Fruit fly (Drosophila melanogaster) whole organism, prepupa: ENCODE measurements around the gene msi.

ENCODE experiments used
- Blimp-1 ChIP-seq: fragments of 200-800 bp; sonication (Bioruptor generic); optimal IDR thresholded peaks from 3 replicates; lab custom pipeline; 2017; ENCODE audit warnings: missing biosample characterization, missing genetic modification characterization, mild to moderate bottlenecking, moderate library complexity, missing genetic modification reagents
- CG10631 ChIP-seq: fragments of 200-800 bp; sonication (Bioruptor generic); optimal IDR thresholded peaks from 2 replicates; lab custom pipeline; 2016; ENCODE audit warnings: missing biosample characterization, missing genetic modification characterization
- CG10669 ChIP-seq: fragments of 200-800 bp; sonication (Bioruptor generic); optimal IDR thresholded peaks from 3 replicates; lab custom pipeline; 2018; ENCODE audit warnings: missing biosample characterization, mild to moderate bottlenecking, missing genetic modification characterization, moderate library complexity
- CG11294 ChIP-seq: fragments of 200-800 bp; sonication (Bioruptor generic); IDR thresholded peaks from 2 replicates; pipeline ENCODE4 v1.3.6; 2022; ENCODE audit warnings: missing biosample characterization, missing genetic modification characterization
- CG11762 ChIP-seq: fragments of 200-800 bp; sonication (Bioruptor generic); optimal IDR thresholded peaks from 3 replicates; lab custom pipeline; 2016; ENCODE audit warnings: missing biosample characterization, missing genetic modification characterization; ENCODE audit not compliant: insufficient read depth
- CG11902 ChIP-seq: fragments of 200-800 bp; sonication (Bioruptor generic); optimal IDR thresholded peaks from 3 replicates; lab custom pipeline; 2016; ENCODE audit warnings: missing biosample characterization, missing genetic modification characterization
- CG15336 ChIP-seq: fragments of 200-800 bp; sonication (Bioruptor generic); IDR thresholded peaks from 2 replicates; pipeline ENCODE4 v1.3.6; 2022; ENCODE audit warnings: missing biosample characterization, missing genetic modification characterization
- CG1621 ChIP-seq: fragments of 200-800 bp; sonication (Bioruptor generic); optimal IDR thresholded peaks from 3 replicates; lab custom pipeline; 2018; ENCODE audit warnings: missing biosample characterization, mild to moderate bottlenecking, missing genetic modification characterization
- CG3032 ChIP-seq: fragments of 200-800 bp; optimal IDR thresholded peaks from 2 replicates; lab custom pipeline; 2019; ENCODE audit warnings: missing biosample characterization, mild to moderate bottlenecking, missing genetic modification characterization, moderate library complexity
- CG31627 ChIP-seq: fragments of 200-800 bp; sonication (Bioruptor generic); optimal IDR thresholded peaks from 3 replicates; lab custom pipeline; 2016; ENCODE audit warnings: missing biosample characterization, missing genetic modification characterization
- CG32006 ChIP-seq: fragments of 200-800 bp; sonication (Bioruptor generic); optimal IDR thresholded peaks from 3 replicates; lab custom pipeline; 2017; ENCODE audit warnings: missing biosample characterization, mild to moderate bottlenecking, missing genetic modification characterization
- CG34406 ChIP-seq: fragments of 200-800 bp; sonication (Bioruptor generic); optimal IDR thresholded peaks from 3 replicates; lab custom pipeline; 2016; ENCODE audit warnings: missing biosample characterization, missing genetic modification characterization
- CG4318 ChIP-seq: fragments of 200-800 bp; sonication (Bioruptor generic); optimal IDR thresholded peaks from 3 replicates; lab custom pipeline; 2017; ENCODE audit warnings: missing biosample characterization, mild to moderate bottlenecking, missing genetic modification characterization
- CG6163 ChIP-seq: fragments of 200-800 bp; sonication (Bioruptor generic); IDR thresholded peaks from 3 replicates; pipeline ENCODE4 v1.3.6; 2022; ENCODE audit warnings: missing biosample characterization, missing genetic modification characterization
- CG6276 ChIP-seq: fragments of 200-800 bp; sonication (Bioruptor generic); optimal IDR thresholded peaks from 2 replicates; lab custom pipeline; 2017; ENCODE audit warnings: missing biosample characterization, mild to moderate bottlenecking, missing genetic modification characterization
- CG6792 ChIP-seq: fragments of 200-800 bp; sonication (Bioruptor generic); optimal IDR thresholded peaks from 3 replicates; lab custom pipeline; 2016; ENCODE audit warnings: missing biosample characterization, missing genetic modification characterization
- CG6808 ChIP-seq: fragments of 200-800 bp; sonication (Bioruptor generic); optimal IDR thresholded peaks from 3 replicates; lab custom pipeline; 2017; ENCODE audit warnings: missing biosample characterization, missing genetic modification characterization, mild to moderate bottlenecking, moderate library complexity, missing genetic modification reagents
- CG6854 ChIP-seq: fragments of 200-800 bp; sonication (Bioruptor generic); optimal IDR thresholded peaks from 2 replicates; lab custom pipeline; 2017; ENCODE audit warnings: missing biosample characterization, mild to moderate bottlenecking, missing genetic modification characterization
- CG7368 ChIP-seq: fragments of 200-800 bp; sonication (Bioruptor generic); optimal IDR thresholded peaks from 3 replicates; lab custom pipeline; 2016; ENCODE audit warnings: missing biosample characterization, missing genetic modification characterization
- CG8319 ChIP-seq: fragments of 200-800 bp; sonication (Bioruptor generic); optimal IDR thresholded peaks from 3 replicates; lab custom pipeline; 2016; ENCODE audit warnings: missing biosample characterization, missing genetic modification characterization
- CG8632 ChIP-seq: fragments of 200-800 bp; sonication (Bioruptor generic); optimal IDR thresholded peaks from 3 replicates; lab custom pipeline; 2016; ENCODE audit warnings: missing biosample characterization, missing genetic modification characterization
- Eip75B ChIP-seq: fragments of 200-800 bp; sonication (Bioruptor generic); optimal IDR thresholded peaks from 3 replicates; lab custom pipeline; 2016; ENCODE audit warnings: missing biosample characterization, missing genetic modification characterization
- Eip93F ChIP-seq: fragments of 200-800 bp; sonication (Bioruptor generic); optimal IDR thresholded peaks from 2 replicates; lab custom pipeline; 2016; ENCODE audit warnings: missing biosample characterization, mild to moderate bottlenecking, missing genetic modification characterization
- Ets21C ChIP-seq: fragments of 200-800 bp; sonication (Bioruptor generic); optimal IDR thresholded peaks from 3 replicates; lab custom pipeline; 2016; ENCODE audit warnings: missing biosample characterization, missing genetic modification characterization
- Ets96B ChIP-seq: fragments of 200-800 bp; optimal IDR thresholded peaks from 2 replicates; lab custom pipeline; 2019; ENCODE audit warnings: missing biosample characterization, mild to moderate bottlenecking, missing genetic modification characterization, moderate library complexity
- Hr39 ChIP-seq: fragments of 200-800 bp; sonication (Bioruptor generic); optimal IDR thresholded peaks from 2 replicates; lab custom pipeline; 2016; ENCODE audit warnings: missing biosample characterization, missing genetic modification characterization
- Hr4 ChIP-seq: fragments of 200-800 bp; sonication (Bioruptor generic); optimal IDR thresholded peaks from 3 replicates; lab custom pipeline; 2016; ENCODE audit warnings: missing biosample characterization, missing genetic modification characterization
- Lpt ChIP-seq: fragments of 200-800 bp; sonication (Bioruptor generic); optimal IDR thresholded peaks from 3 replicates; lab custom pipeline; 2016; ENCODE audit warnings: missing biosample characterization, missing genetic modification characterization
- Met ChIP-seq: fragments of 200-800 bp; sonication (Bioruptor generic); optimal IDR thresholded peaks from 3 replicates; lab custom pipeline; 2016; ENCODE audit warnings: missing biosample characterization, missing genetic modification characterization
- OdsH ChIP-seq: fragments of 200-800 bp; sonication (Bioruptor generic); optimal IDR thresholded peaks from 3 replicates; lab custom pipeline; 2016; ENCODE audit warnings: missing biosample characterization, missing genetic modification characterization
- Smox ChIP-seq: fragments of 200-800 bp; sonication (Bioruptor generic); optimal IDR thresholded peaks from 3 replicates; lab custom pipeline; 2016; ENCODE audit warnings: missing biosample characterization, missing genetic modification characterization
- Sox102F ChIP-seq: fragments of 200-800 bp; sonication (Bioruptor generic); optimal IDR thresholded peaks from 2 replicates; lab custom pipeline; 2016; ENCODE audit warnings: missing biosample characterization, mild to moderate bottlenecking, missing genetic modification characterization
- Sox14 ChIP-seq: fragments of 200-800 bp; sonication (Bioruptor generic); optimal IDR thresholded peaks from 3 replicates; lab custom pipeline; 2016; ENCODE audit warnings: missing biosample characterization, missing genetic modification characterization
- Sox15 ChIP-seq: fragments of 200-800 bp; sonication (Bioruptor generic); optimal IDR thresholded peaks from 3 replicates; lab custom pipeline; 2016; ENCODE audit warnings: missing biosample characterization, missing genetic modification characterization
- achi ChIP-seq: fragments of 200-800 bp; sonication (Bioruptor generic); optimal IDR thresholded peaks from 3 replicates; lab custom pipeline; 2016; ENCODE audit warnings: missing biosample characterization, missing genetic modification characterization
- cyc ChIP-seq: fragments of 200-800 bp; sonication (Bioruptor generic); optimal IDR thresholded peaks from 3 replicates; lab custom pipeline; 2016; ENCODE audit warnings: missing biosample characterization, missing genetic modification characterization
- dac ChIP-seq: fragments of 200-800 bp; sonication (Bioruptor generic); optimal IDR thresholded peaks from 2 replicates; lab custom pipeline; 2017; ENCODE audit warnings: missing biosample characterization, mild to moderate bottlenecking, missing genetic modification characterization
- dsx ChIP-seq: fragments of 200-800 bp; optimal IDR thresholded peaks from 3 replicates; lab custom pipeline; 2019; ENCODE audit warnings: missing biosample characterization, mild to moderate bottlenecking, missing genetic modification characterization, moderate library complexity; ENCODE audit not compliant: poor library complexity, severe bottlenecking
- eg ChIP-seq: fragments of 200-800 bp; sonication (Bioruptor generic); IDR thresholded peaks from 3 replicates; pipeline ENCODE4 v1.3.6; 2022; ENCODE audit warnings: missing biosample characterization, missing genetic modification characterization
- esn ChIP-seq: fragments of 200-800 bp; sonication (Bioruptor generic); optimal IDR thresholded peaks from 2 replicates; lab custom pipeline; 2016; ENCODE audit warnings: missing biosample characterization, mild to moderate bottlenecking, missing genetic modification characterization, moderate library complexity
- fd59A ChIP-seq: fragments of 200-800 bp; sonication (Bioruptor generic); optimal IDR thresholded peaks from 2 replicates; lab custom pipeline; 2017; ENCODE audit warnings: missing biosample characterization, mild to moderate bottlenecking, missing genetic modification characterization, missing genetic modification reagents
- fd85E ChIP-seq: fragments of 200-800 bp; sonication (Bioruptor generic); optimal IDR thresholded peaks from 3 replicates; lab custom pipeline; 2016; ENCODE audit warnings: missing biosample characterization, missing genetic modification characterization
- fkh ChIP-seq: fragments of 200-800 bp; sonication (Bioruptor generic); optimal IDR thresholded peaks from 3 replicates; lab custom pipeline; 2017; ENCODE audit warnings: missing biosample characterization, mild to moderate bottlenecking, missing genetic modification characterization, moderate library complexity
- net ChIP-seq: fragments of 200-800 bp; sonication (Bioruptor generic); optimal IDR thresholded peaks from 3 replicates; lab custom pipeline; 2016; ENCODE audit warnings: missing biosample characterization, missing genetic modification characterization
- pdm3 ChIP-seq: fragments of 200-800 bp; sonication (Bioruptor generic); optimal IDR thresholded peaks from 3 replicates; lab custom pipeline; 2016; ENCODE audit warnings: missing biosample characterization, missing genetic modification characterization
- salr ChIP-seq, 2 experiments: fragments of 200-800 bp; sonication (Bioruptor generic); optimal IDR thresholded peaks; 3 replicates each; lab custom pipeline; 2016 to 2018; ENCODE audit warnings: missing biosample characterization in 2 of 2, missing genetic modification characterization in 2 of 2, mild to moderate bottlenecking in 1 of 2
- spab ChIP-seq: fragments of 200-800 bp; sonication (Bioruptor generic); optimal IDR thresholded peaks from 2 replicates; lab custom pipeline; 2017; ENCODE audit warnings: missing biosample characterization, mild to moderate bottlenecking, missing genetic modification characterization, missing genetic modification reagents
- ss ChIP-seq, 2 experiments: fragments of 200-800 bp; sonication (Bioruptor generic); optimal IDR thresholded peaks; 2 replicates in 1 of 2; 3 replicates in 1 of 2; lab custom pipeline; 2017 to 2018; ENCODE audit warnings: mild to moderate bottlenecking in 2 of 2, missing biosample characterization in 2 of 2, missing genetic modification characterization in 2 of 2, moderate library complexity in 1 of 2
- svp ChIP-seq: fragments of 200-800 bp; sonication (Bioruptor generic); peaks from one replicate; lab custom pipeline; 2016; ENCODE audit warnings: missing biosample characterization, missing genetic modification characterization

Gene msi

dm6 chr3R:25550428-25550827 is 34.5 kb downstream of the msi start:
- TF ChIP-seq salr (GFP tag; optimal IDR thresholded peaks at IDR 0.05; lab: Kevin White, UChicago) = no peak
- TF ChIP-seq dsx (GFP tag; lab: Kevin White, UChicago) = no peak
- TF ChIP-seq fd59A = no peak
- TF ChIP-seq pdm3 (GFP tag; lab: Kevin White, UChicago) = no peak
- TF ChIP-seq cyc = no peak
- no peak for TF ChIP-seq CG11762
- TF ChIP-seq CG11294 = no peak
- no peak for TF ChIP-seq CG32006 (GFP tag; lab: Kevin White, UChicago)
- no peak for TF ChIP-seq achi
- TF ChIP-seq CG10631 (GFP tag; lab: Kevin White, UChicago) = no peak
- TF ChIP-seq CG34406 (GFP tag; lab: Kevin White, UChicago) = no peak
- TF ChIP-seq Eip93F = no peak

- no peak for TF ChIP-seq achi
- TF ChIP-seq salr (GFP tag; optimal IDR thresholded peaks at IDR 0.05; lab: Kevin White, UChicago) = peak in 1 of 2 experiments; percentile 4
- no peak for TF ChIP-seq CG6854 (GFP tag; lab: Kevin White, UChicago)
- no peak for TF ChIP-seq CG1621 (tag; lab: Kevin White, UChicago)
- no peak for TF ChIP-seq fkh (GFP tag; lab: Kevin White, UChicago)
- no peak for TF ChIP-seq CG11902 (GFP tag; lab: Kevin White, UChicago)
- no peak for TF ChIP-seq cyc
- TF ChIP-seq net (GFP tag; lab: Kevin White, UChicago) = no peak
- peak; percentile 13 for TF ChIP-seq Sox102F (GFP tag; lab: Kevin White, UChicago)
- no peak for TF ChIP-seq Blimp-1 (GFP tag; lab: Kevin White, UChicago)
- TF ChIP-seq Lpt = no peak
- TF ChIP-seq Hr4 (GFP tag; lab: Kevin White, UChicago) = peak; percentile 38
- peak; percentile 28; the same call in 1 of the 2 replicates for TF ChIP-seq CG15336 (GFP tag; lab: Robert Waterston, UW)
- TF ChIP-seq CG6792 (GFP tag; lab: Kevin White, UChicago) = no peak
- TF ChIP-seq Smox (GFP tag; lab: Kevin White, UChicago) = peak; percentile 22
- peak; percentile 47 for TF ChIP-seq OdsH (GFP tag; lab: Kevin White, UChicago)
- TF ChIP-seq dsx (GFP tag; lab: Kevin White, UChicago) = no peak
- peak; percentile 27 for TF ChIP-seq CG8632 (GFP tag; lab: Kevin White, UChicago)
- no peak for TF ChIP-seq CG8319
- no peak for TF ChIP-seq Sox14 (GFP tag; lab: Kevin White, UChicago)
- no peak for TF ChIP-seq Eip75B (GFP tag; lab: Kevin White, UChicago)
- TF ChIP-seq pdm3 (GFP tag; lab: Kevin White, UChicago) = no peak
- TF ChIP-seq dac = no peak
- no peak for TF ChIP-seq eg
- TF ChIP-seq Hr39 = peak; percentile 22
- TF ChIP-seq svp (GFP tag; lab: Kevin White, UChicago) = peak; percentile 72
- TF ChIP-seq CG4318 (GFP tag; lab: Kevin White, UChicago) = no peak
- peak; percentile 42; the same call in 2 of the 3 replicates for TF ChIP-seq CG6163 (GFP tag; lab: Robert Waterston, UW)
- no peak for TF ChIP-seq Sox15
- no peak for TF ChIP-seq Ets96B (tag; lab: Kevin White, UChicago)
- no peak for TF ChIP-seq fd85E
- peak; percentile 3 for TF ChIP-seq CG6276 (GFP tag; lab: Kevin White, UChicago)
- TF ChIP-seq fd59A = no peak
- TF ChIP-seq CG6808 (GFP tag; lab: Kevin White, UChicago) = no peak
- TF ChIP-seq esn (GFP tag; lab: Kevin White, UChicago) = peak; percentile 41
- peak; percentile 35 for TF ChIP-seq CG32006 (GFP tag; lab: Kevin White, UChicago)
- TF ChIP-seq Met (GFP tag; lab: Kevin White, UChicago) = peak; percentile 34
- TF ChIP-seq CG31627 (GFP tag; lab: Kevin White, UChicago) = no peak
- TF ChIP-seq CG7368 (GFP tag; lab: Kevin White, UChicago) = no peak
- no peak for TF ChIP-seq spab (GFP tag; lab: Kevin White, UChicago)
- TF ChIP-seq CG10631 (GFP tag; lab: Kevin White, UChicago) = no peak
- no peak for TF ChIP-seq Ets21C (GFP tag; lab: Kevin White, UChicago)
- TF ChIP-seq CG11294 = no peak
- TF ChIP-seq CG11762 = no peak
- no peak for TF ChIP-seq Eip93F
- TF ChIP-seq CG3032 (tag; lab: Kevin White, UChicago) = no peak
- TF ChIP-seq ss (GFP tag; optimal IDR thresholded peaks at IDR 0.05; lab: Kevin White, UChicago) = no peak
- no peak for TF ChIP-seq CG10669 (GFP tag; lab: Kevin White, UChicago)
Observed at dm6 chr3R:25552181-25552580, 36.3 kb downstream of the msi start.
